Worm (Caenorhabditis elegans) whole organism, late embryonic: ENCODE results near the gene talp-3.

Experiments
- elt-2 ChIP-seq: sonication (generic microtip); optimal IDR thresholded peaks from 2 replicates; lab custom pipeline; 2016; ENCODE audit warnings: missing genetic modification reagents, missing genetic modification characterization, missing compliant biosample characterization
- elt-4 ChIP-seq: sonication (generic microtip); optimal IDR thresholded peaks from 2 replicates; lab custom pipeline; 2016; ENCODE audit warnings: missing genetic modification characterization, missing compliant biosample characterization
- ets-4 ChIP-seq: sonication (generic microtip); optimal IDR thresholded peaks from 2 replicates; lab custom pipeline; 2016; ENCODE audit warnings: missing genetic modification characterization, missing compliant biosample characterization
- mec-3 ChIP-seq: sonication (generic microtip); optimal IDR thresholded peaks from 2 replicates; lab custom pipeline; 2016; ENCODE audit warnings: borderline replicate concordance, missing genetic modification characterization, missing compliant biosample characterization
- pha-4 ChIP-seq: fragments of 150-350 bp; optimal IDR thresholded peaks from 2 replicates; lab custom pipeline; 2018; ENCODE audit warnings: missing biosample characterization, missing genetic modification reagents, missing genetic modification characterization
- tbx-2 ChIP-seq: sonication (generic microtip); optimal IDR thresholded peaks from 2 replicates; lab custom pipeline; 2016; ENCODE audit warnings: missing genetic modification characterization, missing compliant biosample characterization
- ttx-3 ChIP-seq: sonication (generic microtip); optimal IDR thresholded peaks from 2 replicates; lab custom pipeline; 2016; ENCODE audit warnings: missing genetic modification reagents, missing genetic modification characterization, missing compliant biosample characterization
- unc-3 ChIP-seq, 2 experiments: fragments of 200-800 bp in 1 of 2; sonication (Bioruptor generic) in 1 of 2; sonication (generic microtip) in 1 of 2; conservative IDR thresholded peaks in 1 of 2; optimal IDR thresholded peaks in 1 of 2; 2 replicates each; pipeline versions ENCODE4 v1.3.6 to Lab custom; 2016 to 2022; ENCODE audit warnings: missing compliant biosample characterization in 2 of 2, missing genetic modification characterization in 2 of 2, missing genetic modification reagents in 1 of 2
- unc-55 ChIP-seq: sonication (generic microtip); optimal IDR thresholded peaks from 2 replicates; lab custom pipeline; 2017; ENCODE audit warnings: missing biosample characterization, missing genetic modification reagents, missing genetic modification characterization

- no peak for TF ChIP-seq tbx-2
- no peak for TF ChIP-seq unc-55 (GFP tag; lab: Kevin White, UChicago)
- no peak for TF ChIP-seq unc-3 (GFP tag; conservative IDR thresholded peaks at IDR 0.05; lab: Robert Waterston, UW)
- TF ChIP-seq unc-3 (tag; optimal IDR thresholded peaks at IDR 0.05; lab: Kevin White, UChicago): no peak
- no peak for TF ChIP-seq elt-2 (tag; lab: Kevin White, UChicago)
- no peak for TF ChIP-seq pha-4 (tag; lab: Kevin White, UChicago)
- no peak for TF ChIP-seq ttx-3 (tag; lab: Kevin White, UChicago)
- TF ChIP-seq elt-4 (tag; lab: Kevin White, UChicago): no peak
- TF ChIP-seq ets-4 (tag; lab: Kevin White, UChicago): no peak
- TF ChIP-seq mec-3 (tag; lab: Kevin White, UChicago): no peak
Measured at ce11 chrIV:14637413-14637812, 15.8 kb downstream of the talp-3 start, which contains the start of gene srlf-27.
